Fruit fly (Drosophila melanogaster): Measurements from ENCODE around the gene CG1113.
A peak's percentile ranks its signal among the peaks of the same experiment; 100 is the strongest.

CG1113 gene

DNA sequence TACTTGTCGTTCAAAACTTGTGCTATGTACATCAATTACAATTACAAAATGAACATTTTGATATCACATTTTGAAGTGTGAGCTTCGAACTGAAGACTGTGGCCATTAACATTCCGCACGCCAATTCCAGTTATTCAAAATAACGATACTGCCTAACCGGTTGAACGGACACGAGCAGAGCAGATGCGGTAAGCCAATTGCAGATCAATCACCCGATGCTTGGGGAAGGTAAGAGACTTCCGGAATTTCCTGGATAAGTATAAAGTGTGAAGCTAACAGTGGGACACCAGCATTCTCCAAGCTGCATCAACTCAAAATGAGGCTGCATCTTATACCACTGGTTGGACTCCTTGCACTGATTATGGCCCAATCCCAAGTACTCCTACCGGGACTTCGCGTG lies 29.1 kb upstream of the CG1113 start, which contains the start of gene CG14664:
Gene CG14664, plus strand, starts transcription at position 301 of the 400 bp plus-strand sequence.
- TF ChIP-seq Ets98B (GFP tag; IDR thresholded peaks at IDR 0.05) (no peak), fd96Ca (GFP tag; IDR thresholded peaks at IDR 0.05) (peak; percentile 26; the same call in 1 of the 3 replicates)

dm6 chr3R:5226025-5226424 lies 26.9 kb upstream of the CG1113 start, which contains the start of gene Vps37B:
TSS of gene Vps37B (plus strand) at chr3R:5226158.
- TF ChIP-seq CG32121 (GFP tag; IDR thresholded peaks at IDR 0.05) (no peak), CG14655 (GFP tag; optimal IDR thresholded peaks at IDR 0.05) (no peak), EcR (GFP tag; optimal IDR thresholded peaks at IDR 0.05) (no peak), gl (tag; optimal IDR thresholded peaks at IDR 0.05) (no peak), CG15710 (tag; optimal IDR thresholded peaks at IDR 0.05) (no peak), CG17806 (tag; optimal IDR thresholded peaks at IDR 0.05) (no peak), CG8301 (tag; optimal IDR thresholded peaks at IDR 0.05) (no peak), Pif1A (GFP tag; optimal IDR thresholded peaks at IDR 0.05) (no peak), CG8159 (tag; optimal IDR thresholded peaks at IDR 0.05) (no peak), CG13204 (GFP tag; optimal IDR thresholded peaks at IDR 0.05) (no peak), CG9948 (tag; optimal IDR thresholded peaks at IDR 0.05) (no peak), Pif1B (GFP tag; optimal IDR thresholded peaks at IDR 0.05) (no peak)

DNA sequence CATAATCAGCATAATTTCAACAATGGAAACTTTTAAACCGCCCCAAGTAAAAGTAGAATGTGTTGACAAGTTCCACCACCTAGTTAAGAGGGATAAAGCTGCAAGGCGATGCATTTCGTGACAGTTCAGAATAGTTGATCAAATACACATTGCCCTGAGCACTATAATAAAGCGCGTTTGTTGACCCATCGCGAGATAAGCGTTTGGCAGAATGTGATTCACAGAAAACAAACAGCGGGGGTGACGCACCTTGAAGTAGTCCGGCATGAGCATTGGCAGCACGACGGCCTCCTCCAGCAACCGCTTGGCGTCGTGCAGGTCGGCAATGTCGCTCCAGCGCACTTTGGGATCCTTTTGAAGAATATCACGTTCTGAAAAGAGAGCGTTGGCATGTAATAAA lies 23.5 kb upstream of the CG1113 start:
- TF ChIP-seq gl (tag; optimal IDR thresholded peaks at IDR 0.05): no peak
- TF ChIP-seq CG4496 (GFP tag; IDR thresholded peaks at IDR 0.05): no peak
- peak; percentile 14 for TF ChIP-seq EcR (GFP tag; optimal IDR thresholded peaks at IDR 0.05)
- no peak for TF ChIP-seq Pif1B (GFP tag; optimal IDR thresholded peaks at IDR 0.05)
- no peak for TF ChIP-seq CG12605 (GFP tag; IDR thresholded peaks at IDR 0.05)

DNA sequence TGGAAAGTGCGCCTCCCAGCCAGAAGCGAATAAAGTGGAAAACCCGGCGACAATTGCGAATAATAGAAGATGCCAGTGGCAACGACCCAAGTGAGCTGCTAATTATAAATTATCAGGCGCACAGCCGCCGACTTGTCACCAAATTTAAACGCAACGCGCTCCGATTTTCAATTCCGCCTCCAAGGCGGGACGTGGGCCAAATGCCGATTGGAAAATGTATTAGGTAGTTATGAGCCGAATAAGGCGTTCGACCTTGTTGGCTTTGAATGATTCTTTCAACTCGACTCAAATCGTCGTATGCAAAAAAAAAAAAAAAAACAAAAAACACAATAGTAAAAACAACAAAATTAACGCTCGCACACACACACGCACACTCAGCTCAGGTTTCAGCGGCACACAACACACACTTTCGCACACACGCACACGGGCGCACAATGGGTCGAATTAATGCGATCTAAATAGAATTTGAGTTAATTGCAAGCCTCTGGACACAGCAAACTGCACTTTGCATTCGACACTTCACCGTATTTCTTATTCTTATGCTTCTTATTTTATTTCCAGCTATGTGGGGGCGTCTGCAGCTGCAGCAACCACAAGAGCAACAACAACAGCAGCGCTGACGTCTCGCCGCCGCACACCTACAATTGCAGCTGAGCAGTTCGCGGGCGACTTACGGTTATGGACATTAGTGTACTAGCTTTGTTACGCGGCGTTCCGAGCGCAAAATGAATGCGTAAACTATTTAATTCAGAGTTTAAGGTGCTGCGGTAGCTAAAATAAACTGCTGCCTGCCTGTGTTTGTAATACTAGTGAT lies 21.4 kb upstream of the CG1113 start:
- TF ChIP-seq gl (tag; optimal IDR thresholded peaks at IDR 0.05): no peak
- TF ChIP-seq Ets98B (GFP tag; IDR thresholded peaks at IDR 0.05): no peak
- peak; percentile 47; the same call in 1 of the 2 replicates for TF ChIP-seq CG12605 (GFP tag; IDR thresholded peaks at IDR 0.05)
- TF ChIP-seq CG14655 (GFP tag; optimal IDR thresholded peaks at IDR 0.05): no peak
- TF ChIP-seq fd96Ca (GFP tag; IDR thresholded peaks at IDR 0.05): peak; percentile 43; the same call in 1 of the 3 replicates
- TF ChIP-seq CG10348 (GFP tag; IDR thresholded peaks at IDR 0.05): no peak
- TF ChIP-seq rn (GFP tag; IDR thresholded peaks at IDR 0.05): no peak; the same call in 1 of the 2 replicates
- no peak for TF ChIP-seq CG13204 (GFP tag; optimal IDR thresholded peaks at IDR 0.05)
- no peak for TF ChIP-seq CG8159 (tag; optimal IDR thresholded peaks at IDR 0.05)
- no peak for TF ChIP-seq CG17806 (tag; optimal IDR thresholded peaks at IDR 0.05)
- no peak for TF ChIP-seq D1 (tag; optimal IDR thresholded peaks at IDR 0.05)

dm6 chr3R:5232197-5232607 lies 20.8 kb upstream of the CG1113 start, which contains the start of the genes Kat60 and Mms19:
TSS of gene Kat60 (minus strand) at chr3R:5232209.
TSS of gene Mms19 (plus strand) at chr3R:5232543.
- TF ChIP-seq CG8301 (tag; optimal IDR thresholded peaks at IDR 0.05) (no peak), gl (tag; optimal IDR thresholded peaks at IDR 0.05) (no peak), CG10348 (GFP tag; IDR thresholded peaks at IDR 0.05) (no peak), CG12605 (GFP tag; IDR thresholded peaks at IDR 0.05) (no peak), Snoo (tag; optimal IDR thresholded peaks at IDR 0.05) (no peak), rn (GFP tag; IDR thresholded peaks at IDR 0.05) (peak; percentile 59; the same call in 1 of the 2 replicates), CG13204 (GFP tag; optimal IDR thresholded peaks at IDR 0.05) (no peak), Pif1A (GFP tag; optimal IDR thresholded peaks at IDR 0.05) (no peak), CG32121 (GFP tag; IDR thresholded peaks at IDR 0.05) (peak; percentile 25; the same call in 1 of the 2 replicates), CG9948 (tag; optimal IDR thresholded peaks at IDR 0.05) (peak; percentile 2), EcR (GFP tag; optimal IDR thresholded peaks at IDR 0.05) (no peak), CG15710 (tag; optimal IDR thresholded peaks at IDR 0.05) (peak; percentile 49), CG34367 (tag; optimal IDR thresholded peaks at IDR 0.05) (no peak), Pif1B (GFP tag; optimal IDR thresholded peaks at IDR 0.05) (no peak), Ets98B (GFP tag; IDR thresholded peaks at IDR 0.05) (peak; percentile 29; the same call in 1 of the 2 replicates), fd96Ca (GFP tag; IDR thresholded peaks at IDR 0.05) (peak; percentile 60; the same call in 2 of the 3 replicates), CG17806 (tag; optimal IDR thresholded peaks at IDR 0.05) (peak; percentile 23), CG8159 (tag; optimal IDR thresholded peaks at IDR 0.05) (peak; percentile 47), CG4496 (GFP tag; IDR thresholded peaks at IDR 0.05) (peak; percentile 37; the same call in 1 of the 3 replicates), CG14655 (GFP tag; optimal IDR thresholded peaks at IDR 0.05) (no peak), D1 (tag; optimal IDR thresholded peaks at IDR 0.05) (no peak)

- TF ChIP-seq CG14655 (GFP tag; optimal IDR thresholded peaks at IDR 0.05) (no peak), CG15710 (tag; optimal IDR thresholded peaks at IDR 0.05) (no peak), CG10348 (GFP tag; IDR thresholded peaks at IDR 0.05) (no peak), CG4496 (GFP tag; IDR thresholded peaks at IDR 0.05) (no peak), Snoo (tag; optimal IDR thresholded peaks at IDR 0.05) (no peak)
Measured at dm6 chr3R:5237215-5237614, 15.7 kb upstream of the CG1113 start, which contains the start of gene rtp. TSS of gene rtp (minus strand) at chr3R:5237315.

Data from whole organism, pupa.